Worm (Caenorhabditis elegans): Measurements from ENCODE around the gene ZK353.2.
A peak's percentile ranks its signal among the peaks of the same experiment; 100 is the strongest.

ZK353.2 gene

DNA sequence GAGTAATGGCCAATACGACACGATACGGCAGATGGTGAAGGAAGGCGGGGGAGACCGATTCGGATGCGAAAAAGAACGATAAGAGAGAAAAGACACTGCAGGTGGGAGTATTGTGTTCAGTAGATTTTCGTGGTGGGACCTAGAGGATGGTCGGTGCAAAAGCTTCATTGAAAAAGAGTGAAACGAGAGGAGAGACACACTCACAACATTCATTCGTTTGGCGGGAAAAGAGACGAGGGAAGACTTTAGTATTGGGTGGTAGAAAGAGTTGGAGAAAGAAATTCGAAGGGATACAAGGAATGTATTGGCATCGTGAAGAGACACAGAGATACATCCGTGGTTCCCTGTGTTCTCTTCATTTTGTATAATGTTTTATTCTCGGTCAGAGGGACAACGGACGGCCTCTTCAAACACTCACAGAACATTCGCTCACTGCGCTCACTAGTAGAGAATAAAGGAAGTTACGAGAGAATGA lies 42.1 kb upstream of the ZK353.2 start (continued):
- peak; percentile 69 for TF ChIP-seq unc-86 (tag; optimal IDR thresholded peaks at IDR 0.05)
- peak; percentile 84 for TF ChIP-seq nhr-85 (tag)
- TF ChIP-seq jun-1 (tag; optimal IDR thresholded peaks at IDR 0.05) = peak; percentile 50
- TF ChIP-seq lir-3 (tag; optimal IDR thresholded peaks at IDR 0.05; ENCODE audit: poor library complexity) = peak; percentile 63
- peak; percentile 15 to 61 (median 54) for TF ChIP-seq ceh-82 (tag; optimal IDR thresholded peaks at IDR 0.05)
- TF ChIP-seq nhr-20 (tag; optimal IDR thresholded peaks at IDR 0.05) = peak; percentile 88
- peak; percentile 29 for TF ChIP-seq mef-2 (tag; optimal IDR thresholded peaks at IDR 0.05)
- no peak for TF ChIP-seq pag-3 (tag; optimal IDR thresholded peaks at IDR 0.05; ENCODE audit: borderline replicate concordance, insufficient read depth)
- TF ChIP-seq ets-5 (GFP tag; IDR thresholded peaks at IDR 0.05) = no peak
- TF ChIP-seq nhr-28 (tag; optimal IDR thresholded peaks at IDR 0.05) = no peak
- no peak for TF ChIP-seq nhr-84 (tag; optimal IDR thresholded peaks at IDR 0.05)
- TF ChIP-seq lin-15B (tag; optimal IDR thresholded peaks at IDR 0.05) = peak; percentile 46
- TF ChIP-seq isw-1 (GFP tag; IDR thresholded peaks at IDR 0.05) = peak; percentile 17; the same call in 1 of the 2 replicates
- peak; percentile 26 for TF ChIP-seq snpc-4 (tag; optimal IDR thresholded peaks at IDR 0.05)

DNA sequence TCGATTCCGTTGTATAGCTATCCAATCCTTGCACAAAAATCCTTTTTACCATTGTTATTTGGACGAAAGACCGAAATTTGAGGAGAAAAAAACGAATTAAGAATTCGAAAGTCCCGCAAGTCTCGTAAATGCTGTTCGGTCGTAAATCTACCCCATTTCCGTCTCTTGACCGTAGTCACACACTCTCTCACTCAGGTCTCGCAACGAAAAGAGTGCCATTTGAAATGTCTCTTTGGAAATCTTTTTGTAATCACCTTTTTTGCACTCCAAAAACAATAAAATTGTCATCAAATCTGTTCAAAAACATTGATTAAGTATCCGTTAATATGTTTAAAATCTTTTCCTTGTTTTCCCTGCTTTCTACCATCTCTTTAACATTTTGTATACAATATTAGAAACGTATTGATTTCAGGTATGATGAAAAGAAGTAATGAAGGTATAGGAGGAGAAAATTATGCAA lies 40.3 kb upstream of the ZK353.2 start, which contains the start of the genes R05D3.8 and rfp-1:
Gene R05D3.8, minus strand, starts transcription at position 115 of the 460 bp plus-strand sequence.
Gene rfp-1, plus strand, starts transcription at position 410 of the 460 bp plus-strand sequence.
- TF ChIP-seq swsn-7 (tag; optimal IDR thresholded peaks at IDR 0.05) (peak; percentile 71), dpl-1 (GFP tag; optimal IDR thresholded peaks at IDR 0.05) (peak; percentile 80 to 86 (median 85)), fos-1 (tag; optimal IDR thresholded peaks at IDR 0.05) (peak; percentile 82), lsy-2 (tag; optimal IDR thresholded peaks at IDR 0.05) (peak; percentile 98 to 99), nhr-12 (tag; optimal IDR thresholded peaks at IDR 0.05) (no peak), hlh-17 (GFP tag; optimal IDR thresholded peaks at IDR 0.05; ENCODE audit: borderline replicate concordance) (no peak), lin-13 (GFP tag; optimal IDR thresholded peaks at IDR 0.05) (peak; percentile 73), ceh-8 (GFP tag; optimal IDR thresholded peaks at IDR 0.05) (no peak), nhr-47 (tag; optimal IDR thresholded peaks at IDR 0.05) (peak; percentile 80), tbx-2 (tag; optimal IDR thresholded peaks at IDR 0.05) (peak; percentile 76), lin-14 (GFP tag; optimal IDR thresholded peaks at IDR 0.05) (peak; percentile 85), snpc-4 (tag; optimal IDR thresholded peaks at IDR 0.05) (peak; percentile 4), zip-4 (GFP tag; optimal IDR thresholded peaks at IDR 0.05) (no peak), aly-2 (tag; optimal IDR thresholded peaks at IDR 0.05) (peak; percentile 56), ces-1 (GFP tag; optimal IDR thresholded peaks at IDR 0.05) (no peak), rnt-1 (tag; optimal IDR thresholded peaks at IDR 0.05) (peak; percentile 79), fkh-8 (tag; optimal IDR thresholded peaks at IDR 0.05) (peak; percentile 77), pag-3 (tag; optimal IDR thresholded peaks at IDR 0.05; ENCODE audit: borderline replicate concordance, insufficient read depth) (no peak), nhr-20 (tag; optimal IDR thresholded peaks at IDR 0.05) (peak; percentile 79), irx-1 (tag; optimal IDR thresholded peaks at IDR 0.05) (peak; percentile 28), nhr-19 (GFP tag; conservative IDR thresholded peaks at IDR 0.05) (peak; percentile 68), mef-2 (tag; optimal IDR thresholded peaks at IDR 0.05) (no peak), elt-3 (tag; optimal IDR thresholded peaks at IDR 0.05) (peak in 3 of 6 experiments; percentile 4 to 74 (median 20)), lin-15B (tag; optimal IDR thresholded peaks at IDR 0.05) (peak; percentile 92), C04F5.9 (tag; optimal IDR thresholded peaks at IDR 0.05) (peak; percentile 58), unc-62 (GFP tag; optimal IDR thresholded peaks at IDR 0.05) (no peak), lir-3 (tag; optimal IDR thresholded peaks at IDR 0.05; ENCODE audit: poor library complexity) (peak; percentile 42), sox-4 (tag; optimal IDR thresholded peaks at IDR 0.05) (no peak), hpl-2 (GFP tag; optimal IDR thresholded peaks at IDR 0.05) (no peak), nhr-237 (tag; optimal IDR thresholded peaks at IDR 0.05) (peak; percentile 36), ama-1 (optimal IDR thresholded peaks at IDR 0.05) (no peak), nhr-71 (tag; optimal IDR thresholded peaks at IDR 0.05) (peak; percentile 85), fkh-10 (GFP tag; optimal IDR thresholded peaks at IDR 0.05) (peak; percentile 58), jun-1 (tag; optimal IDR thresholded peaks at IDR 0.05) (no peak), grh-1 (GFP tag; IDR thresholded peaks at IDR 0.05) (peak; percentile 66), unc-86 (tag; optimal IDR thresholded peaks at IDR 0.05) (peak; percentile 63), ztf-4 (tag; optimal IDR thresholded peaks at IDR 0.05) (peak; percentile 43), skn-1 (tag; optimal IDR thresholded peaks at IDR 0.05) (peak; percentile 59), ceh-63 (GFP tag; optimal IDR thresholded peaks at IDR 0.05) (no peak), unc-130 (tag; optimal IDR thresholded peaks at IDR 0.05) (peak; percentile 71), mdl-1 (tag; optimal IDR thresholded peaks at IDR 0.05) (peak in 1 of 2 experiments; percentile 67), xbp-1 (tag; optimal IDR thresholded peaks at IDR 0.05) (peak; percentile 73), C16A3.4 (tag; optimal IDR thresholded peaks at IDR 0.05) (peak; percentile 91)

Data from whole organism, L1 larva.